Worm (Caenorhabditis elegans): Measurements from ENCODE around the gene zip-2.

zip-2 gene

ce11 chrIII:811544-811943, 21.2 kb upstream of the zip-2 start, which contains the start of gene daf-7:
Gene daf-7, plus strand, starts transcription at chrIII:811844.
- peak; percentile 65 for TF ChIP-seq aha-1 (tag)
- no peak for TF ChIP-seq daf-16 (GFP tag; optimal IDR thresholded peaks at IDR 0.05)
- no peak for TF ChIP-seq daf-16 (tag; optimal IDR thresholded peaks at IDR 0.05)

- TF ChIP-seq Y48G9A.11 (GFP tag; IDR thresholded peaks at IDR 0.05) (no peak), lir-3 (tag; optimal IDR thresholded peaks at IDR 0.05) (no peak), nhr-102 (tag; optimal IDR thresholded peaks at IDR 0.05) (no peak), nhr-41 (GFP tag; IDR thresholded peaks at IDR 0.05) (no peak), ceh-28 (tag; optimal IDR thresholded peaks at IDR 0.05) (no peak), lin-29 (GFP tag; IDR thresholded peaks at IDR 0.05) (no peak), mdt-29 (GFP tag; IDR thresholded peaks at IDR 0.05) (no peak), F37D6.2 (tag; optimal IDR thresholded peaks at IDR 0.05) (no peak), zip-11 (GFP tag; IDR thresholded peaks at IDR 0.05) (no peak), T26A8.4 (GFP tag; IDR thresholded peaks at IDR 0.05) (no peak), ZK337.2 (GFP tag; IDR thresholded peaks at IDR 0.05) (no peak), D1046.2 (GFP tag; IDR thresholded peaks at IDR 0.05) (no peak), F44E2.7 (GFP tag; IDR thresholded peaks at IDR 0.05) (no peak), ctbp-1 (GFP tag; IDR thresholded peaks at IDR 0.05) (no peak)
Observed at ce11 chrIII:815845-816244, 16.9 kb upstream of the zip-2 start, which contains the start of gene dac-1. Gene dac-1, plus strand, starts transcription at chrIII:816145.

- TF ChIP-seq vab-7 (GFP tag; IDR thresholded peaks at IDR 0.05), result no peak
- no peak for TF ChIP-seq mep-1 (tag; optimal IDR thresholded peaks at IDR 0.05)
- peak; percentile 36; the same call in 1 of the 2 replicates for TF ChIP-seq set-16 (GFP tag; IDR thresholded peaks at IDR 0.05)
- 0 out of 2 replicates have a peak, but pooled peaks have one; percentile 10 for TF ChIP-seq nhr-42 (GFP tag; IDR thresholded peaks at IDR 0.05)
- no peak for TF ChIP-seq lin-15B (tag; optimal IDR thresholded peaks at IDR 0.05)
Observed at ce11 chrIII:819313-819712, 13.5 kb upstream of the zip-2 start.

DNA sequence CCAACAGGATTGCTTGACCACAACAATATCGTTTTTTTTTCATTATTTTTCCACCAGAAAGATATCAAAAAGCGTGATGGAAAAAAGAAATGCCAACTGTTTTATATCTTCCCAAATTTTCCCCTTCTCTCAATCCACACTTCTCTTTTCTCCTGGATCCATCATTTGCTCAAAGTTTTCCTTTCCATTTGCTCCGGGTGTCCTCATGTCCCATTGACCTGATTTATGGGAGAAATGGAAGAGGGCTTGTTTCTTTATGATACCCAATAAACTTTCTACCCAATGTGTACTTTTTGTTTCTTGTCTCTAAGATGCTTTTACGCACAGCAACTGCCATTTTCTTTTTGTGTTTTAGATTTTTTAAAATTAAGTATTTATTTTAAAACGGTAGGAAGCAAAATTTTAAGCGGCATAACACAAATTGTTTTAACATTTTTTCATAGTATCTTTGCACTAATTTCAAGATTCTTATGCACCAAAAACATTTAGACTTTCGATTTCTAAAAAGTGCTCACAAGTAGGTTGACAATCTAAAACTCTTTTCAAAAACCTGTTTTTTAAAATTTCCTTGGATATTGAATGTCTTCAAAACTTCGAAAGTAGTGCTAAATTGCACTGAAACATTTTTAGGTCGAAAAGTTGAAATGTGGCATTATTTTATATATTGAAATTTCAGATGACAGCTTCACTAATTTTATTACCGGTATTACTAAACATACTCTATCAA, 10.1 kb upstream of the zip-2 start, which contains the start of gene clec-149:
clec-149 (plus strand) TSS at position 677 of the 727 bp plus-strand sequence.
- TF ChIP-seq ceh-62 (tag; optimal IDR thresholded peaks at IDR 0.05), result no peak
- no peak for TF ChIP-seq zip-2 (tag; optimal IDR thresholded peaks at IDR 0.05)
- TF ChIP-seq hlh-30 (tag; optimal IDR thresholded peaks at IDR 0.05; ENCODE audit: insufficient read depth), result no peak
- no peak for TF ChIP-seq dmd-9 (GFP tag; IDR thresholded peaks at IDR 0.05)
- TF ChIP-seq nhr-77 (tag; optimal IDR thresholded peaks at IDR 0.05), result no peak
- TF ChIP-seq nhr-11 (tag; optimal IDR thresholded peaks at IDR 0.05), result peak; percentile 10
- no peak for TF ChIP-seq nhr-111 (GFP tag; optimal IDR thresholded peaks at IDR 0.05)
- TF ChIP-seq dmd-8 (GFP tag; IDR thresholded peaks at IDR 0.05), result no peak
- no peak for TF ChIP-seq ceh-28 (tag; optimal IDR thresholded peaks at IDR 0.05)

- TF ChIP-seq aha-1 (tag) (peak; percentile 98), nhr-10 (tag; optimal IDR thresholded peaks at IDR 0.05) (no peak)
Observed at ce11 chrIII:825256-825655, 7.5 kb upstream of the zip-2 start.

- TF ChIP-seq hmg-1.1 (GFP tag; IDR thresholded peaks at IDR 0.05), result no peak
- TF ChIP-seq nhr-6 (tag; optimal IDR thresholded peaks at IDR 0.05), result no peak
- TF ChIP-seq dpl-1 (GFP tag; optimal IDR thresholded peaks at IDR 0.05), result no peak
- TF ChIP-seq mxl-3 (GFP tag; optimal IDR thresholded peaks at IDR 0.05), result peak; percentile 22
- no peak for TF ChIP-seq unc-130 (GFP tag; optimal IDR thresholded peaks at IDR 0.05)
- TF ChIP-seq lsy-2 (tag; optimal IDR thresholded peaks at IDR 0.05), result peak in 1 of 2 experiments; percentile 4
- no peak for TF ChIP-seq dmd-9 (GFP tag; IDR thresholded peaks at IDR 0.05)
- TF ChIP-seq Y105C5A.15 (GFP tag; IDR thresholded peaks at IDR 0.05), result no peak
- peak in 1 of 2 experiments; percentile 15 for TF ChIP-seq unc-62 (GFP tag; optimal IDR thresholded peaks at IDR 0.05 in 1 of 2)
- no peak for TF ChIP-seq unc-62 (tag; optimal IDR thresholded peaks at IDR 0.05)
- TF ChIP-seq dmd-8 (GFP tag; IDR thresholded peaks at IDR 0.05), result no peak
- TF ChIP-seq dmd-6 (GFP tag; IDR thresholded peaks at IDR 0.05), result peak; percentile 20; the same call in 1 of the 2 replicates
- TF ChIP-seq nhr-48 (tag; optimal IDR thresholded peaks at IDR 0.05), result no peak
- no peak for TF ChIP-seq hlh-30 (tag; optimal IDR thresholded peaks at IDR 0.05; ENCODE audit: insufficient read depth)
- TF ChIP-seq nhr-28 (tag; optimal IDR thresholded peaks at IDR 0.05), result peak; percentile 100
- TF ChIP-seq hlh-11 (tag; optimal IDR thresholded peaks at IDR 0.05), result peak; percentile 12
- no peak for TF ChIP-seq D1046.2 (GFP tag; IDR thresholded peaks at IDR 0.05)
Observed at ce11 chrIII:831961-832360, 821 bp upstream of the zip-2 start, which contains the start of gene ceeh-1. Gene ceeh-1, minus strand, starts transcription at chrIII:832277.

Data from whole organism, L4 larva.